Worm (Caenorhabditis elegans): Measurements from ENCODE around the gene snb-6.

- no peak for TF ChIP-seq unc-86 (tag; optimal IDR thresholded peaks at IDR 0.05)
- TF ChIP-seq lin-35 (GFP tag; optimal IDR thresholded peaks at IDR 0.05) = peak in 1 of 2 experiments; percentile 71
- TF ChIP-seq nhr-71 (tag; optimal IDR thresholded peaks at IDR 0.05) = peak; percentile 61
- TF ChIP-seq vab-15 (tag; optimal IDR thresholded peaks at IDR 0.05) = no peak
- TF ChIP-seq xbp-1 (tag; optimal IDR thresholded peaks at IDR 0.05) = no peak
These were observed 36.8 kb downstream of the snb-6 start for ce11 chrII:8822711-8823110.
